Worm (Caenorhabditis elegans): Measurements from ENCODE around the gene K09H11.9.
"Not testable (repeated sequence)": the region's sequence is repeated elsewhere in the genome, so short reads cannot be mapped to it uniquely, and the experiment has no call there.

DNA sequence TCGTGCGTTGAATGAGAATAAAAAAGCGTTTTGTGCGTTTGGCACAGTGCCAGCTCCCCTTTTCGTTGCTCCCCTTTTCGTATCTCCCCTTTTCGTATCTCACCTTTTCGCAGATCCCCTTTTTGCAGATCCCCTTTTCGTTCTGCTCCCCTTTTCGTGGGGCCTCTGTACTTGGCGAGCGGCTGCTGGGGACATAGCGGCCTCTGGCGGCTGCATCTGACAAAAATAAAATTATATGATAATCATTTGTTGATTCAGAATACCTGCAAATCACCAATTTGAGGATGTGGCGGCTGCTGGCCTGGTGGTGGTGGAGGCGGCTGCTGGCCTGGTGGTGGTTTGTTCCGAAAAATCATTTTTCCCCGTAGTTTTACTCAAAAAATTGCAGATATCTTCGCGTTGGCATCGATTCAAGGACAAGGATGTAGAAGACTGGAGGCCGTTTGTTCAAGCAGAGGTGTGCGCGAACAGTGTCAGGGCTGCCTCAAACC, 38.8 kb upstream of the K09H11.9 start, which contains the start of gene K09H11.11:
- not testable (repeated sequence) for TF ChIP-seq pha-4, elt-3, lsy-2 (tag; optimal IDR thresholded peaks at IDR 0.05)

All from whole organism, mixed stage, embryonic.